Worm (Caenorhabditis elegans): ENCODE measurements around the gene rsp-5.

- TF ChIP-seq ama-1 (optimal IDR thresholded peaks at IDR 0.05) (no peak), ama-1 (GFP tag; optimal IDR thresholded peaks at IDR 0.05) (no peak), madf-8 (GFP tag; conservative IDR thresholded peaks at IDR 0.05) (no peak)
Measured at ce11 chrII:6497137-6497536, 7.2 kb downstream of the rsp-5 start.
